Fruit fly (Drosophila melanogaster) whole organism, adult: ENCODE data around the gene witty.

Experiments
- CG11617 ChIP-seq: fragments of 200-800 bp; sonication (Bioruptor generic); optimal IDR thresholded peaks from 2 replicates; lab custom pipeline; 2017; ENCODE audit warnings: mild to moderate bottlenecking, missing biosample characterization, missing genetic modification reagents, missing genetic modification characterization
- CG12768 ChIP-seq: fragments of 200-800 bp; sonication (Bioruptor generic); optimal IDR thresholded peaks from 2 replicates; lab custom pipeline; 2017; ENCODE audit warnings: missing biosample characterization, missing genetic modification characterization, mild to moderate bottlenecking, moderate library complexity, missing genetic modification reagents
- CG14711 ChIP-seq: fragments of 200-800 bp; sonication (Bioruptor generic); optimal IDR thresholded peaks from 2 replicates; lab custom pipeline; 2018; ENCODE audit warnings: missing biosample characterization, mild to moderate bottlenecking, missing genetic modification characterization, moderate library complexity
- CG1620 ChIP-seq: fragments of 200-800 bp; sonication (Bioruptor generic); optimal IDR thresholded peaks from 2 replicates; lab custom pipeline; 2016; ENCODE audit warnings: missing biosample characterization, missing genetic modification characterization
- CG33017 ChIP-seq: fragments of 200-800 bp; sonication (Bioruptor generic); optimal IDR thresholded peaks from 2 replicates; lab custom pipeline; 2018; ENCODE audit warnings: missing biosample characterization, mild to moderate bottlenecking, missing genetic modification characterization, moderate library complexity
- CG5204 ChIP-seq: fragments of 200-800 bp; sonication (Bioruptor generic); optimal IDR thresholded peaks from 2 replicates; lab custom pipeline; 2016; ENCODE audit warnings: missing biosample characterization, missing genetic modification characterization
- CG7045 ChIP-seq: fragments of 200-800 bp; sonication (Bioruptor generic); optimal IDR thresholded peaks from 2 replicates; lab custom pipeline; 2017; ENCODE audit warnings: missing biosample characterization, mild to moderate bottlenecking, missing genetic modification characterization
- CG7101 ChIP-seq: fragments of 200-800 bp; sonication (Bioruptor generic); optimal IDR thresholded peaks from 2 replicates; lab custom pipeline; 2018; ENCODE audit warnings: missing biosample characterization, mild to moderate bottlenecking, missing genetic modification characterization, moderate library complexity
- Clk ChIP-seq: fragments of 200-800 bp; sonication (Bioruptor generic); optimal IDR thresholded peaks from 2 replicates; lab custom pipeline; 2017; ENCODE audit warnings: missing biosample characterization, missing genetic modification characterization
- Crg-1 ChIP-seq: fragments of 200-800 bp; sonication (Bioruptor generic); optimal IDR thresholded peaks from 2 replicates; lab custom pipeline; 2016; ENCODE audit warnings: missing biosample characterization, missing genetic modification characterization
- Hr96 ChIP-seq: fragments of 200-800 bp; sonication (Bioruptor generic); optimal IDR thresholded peaks from 2 replicates; lab custom pipeline; 2016; ENCODE audit warnings: missing biosample characterization, missing genetic modification characterization
- Mnt ChIP-seq: fragments of 200-800 bp; sonication (Bioruptor generic); optimal IDR thresholded peaks from 2 replicates; lab custom pipeline; 2016; ENCODE audit warnings: missing biosample characterization, mild to moderate bottlenecking, missing genetic modification characterization
- bab1 ChIP-seq: fragments of 200-800 bp; sonication (Bioruptor generic); optimal IDR thresholded peaks from 3 replicates; lab custom pipeline; 2019; ENCODE audit warnings: missing biosample characterization, mild to moderate bottlenecking, missing genetic modification characterization, moderate library complexity
- cic ChIP-seq: fragments of 200-800 bp; sonication (Bioruptor generic); optimal IDR thresholded peaks from 2 replicates; lab custom pipeline; 2017; ENCODE audit warnings: missing biosample characterization, mild to moderate bottlenecking, missing genetic modification characterization, moderate library complexity
- cnc ChIP-seq, 2 experiments: fragments of >200 bp; optimal IDR thresholded peaks; 2 replicates each; lab custom pipeline; 2017
- kay ChIP-seq: fragments of 200-800 bp; sonication (Bioruptor generic); peaks from one replicate; lab custom pipeline; 2016; ENCODE audit warnings: missing biosample characterization, missing genetic modification characterization, borderline replicate concordance
- ovo ChIP-seq: fragments of 200-800 bp; sonication (Bioruptor generic); optimal IDR thresholded peaks from 2 replicates; lab custom pipeline; 2016; ENCODE audit warnings: missing biosample characterization, missing genetic modification characterization
- pad ChIP-seq: fragments of 200-800 bp; sonication (Bioruptor generic); optimal IDR thresholded peaks from 3 replicates; lab custom pipeline; 2017; ENCODE audit warnings: missing biosample characterization, missing genetic modification characterization, mild to moderate bottlenecking, moderate library complexity, missing genetic modification reagents
- tj ChIP-seq: fragments of 200-800 bp; sonication (Bioruptor generic); optimal IDR thresholded peaks from 3 replicates; lab custom pipeline; 2017; ENCODE audit warnings: missing biosample characterization, mild to moderate bottlenecking, missing genetic modification characterization, moderate library complexity
- toe ChIP-seq: fragments of 200-800 bp; sonication (Bioruptor generic); optimal IDR thresholded peaks from 2 replicates; lab custom pipeline; 2016; ENCODE audit warnings: missing biosample characterization, missing genetic modification characterization

witty gene

DNA sequence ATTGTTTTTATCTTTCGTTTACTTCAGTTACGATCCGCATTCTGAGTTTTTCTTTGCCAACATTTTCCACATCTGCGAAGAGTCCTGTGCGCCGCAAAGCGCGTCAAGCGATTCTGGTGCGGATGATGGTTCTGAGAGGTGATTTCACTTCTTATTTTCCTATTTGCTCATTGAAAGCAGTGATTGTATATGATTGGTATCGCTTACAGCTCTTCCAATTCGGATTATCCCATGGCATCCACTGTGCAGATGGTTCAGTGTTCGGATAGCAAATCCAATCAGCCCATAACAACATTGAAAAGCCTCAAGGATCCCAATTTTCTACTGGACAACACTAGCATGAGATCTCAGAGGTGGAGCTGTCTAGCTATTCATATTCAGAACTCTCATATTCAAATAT, 33.5 kb upstream of the witty start:
- no peak for TF ChIP-seq CG14711
- TF ChIP-seq CG7101, result no peak
- no peak for TF ChIP-seq cic (GFP tag; lab: Kevin White, UChicago)
- no peak for TF ChIP-seq ovo (GFP tag; lab: Kevin White, UChicago)
- TF ChIP-seq Crg-1 (GFP tag; lab: Kevin White, UChicago), result no peak
- no peak for TF ChIP-seq Hr96 (GFP tag; lab: Kevin White, UChicago)
- TF ChIP-seq CG33017, result no peak
- TF ChIP-seq CG7045 (GFP tag; lab: Kevin White, UChicago), result no peak
- TF ChIP-seq cnc (optimal IDR thresholded peaks at IDR 0.05; lab: Kevin White, UChicago), result no peak
- no peak for TF ChIP-seq CG1620 (GFP tag; lab: Kevin White, UChicago)
- TF ChIP-seq kay (GFP tag; lab: Kevin White, UChicago), result no peak
- TF ChIP-seq CG5204 (GFP tag; lab: Kevin White, UChicago), result no peak
- TF ChIP-seq pad (GFP tag; lab: Kevin White, UChicago), result no peak
- no peak for TF ChIP-seq tj (GFP tag; lab: Kevin White, UChicago)
- no peak for TF ChIP-seq toe
- no peak for TF ChIP-seq Mnt (GFP tag; lab: Kevin White, UChicago)

DNA sequence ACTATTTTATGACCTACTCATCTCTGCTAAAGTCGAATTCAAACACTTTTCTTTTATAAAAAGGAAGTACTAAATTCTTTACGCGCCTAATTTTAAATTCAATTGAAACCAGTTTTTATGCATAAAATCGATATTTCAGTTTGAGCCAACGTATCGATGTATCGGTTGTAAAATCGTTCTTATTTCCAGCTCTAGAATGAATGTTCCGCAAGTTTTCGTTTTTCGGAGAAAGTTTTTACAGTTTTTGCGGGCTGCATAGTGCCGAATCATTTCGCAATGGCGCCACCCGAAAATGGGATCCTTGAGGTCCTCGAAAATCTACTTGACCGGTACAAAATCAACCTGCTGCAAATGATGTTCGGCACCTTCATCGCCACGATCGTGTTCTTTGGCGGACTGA, 32.7 kb upstream of the witty start, which contains the start of gene CG7840:
Gene CG7840, plus strand, starts transcription at position 178 of the 400 bp plus-strand sequence.
- no peak for TF ChIP-seq Clk (GFP tag; lab: Kevin White, UChicago)
- no peak for TF ChIP-seq CG1620 (GFP tag; lab: Kevin White, UChicago)
- TF ChIP-seq Mnt (GFP tag; lab: Kevin White, UChicago), result no peak

DNA sequence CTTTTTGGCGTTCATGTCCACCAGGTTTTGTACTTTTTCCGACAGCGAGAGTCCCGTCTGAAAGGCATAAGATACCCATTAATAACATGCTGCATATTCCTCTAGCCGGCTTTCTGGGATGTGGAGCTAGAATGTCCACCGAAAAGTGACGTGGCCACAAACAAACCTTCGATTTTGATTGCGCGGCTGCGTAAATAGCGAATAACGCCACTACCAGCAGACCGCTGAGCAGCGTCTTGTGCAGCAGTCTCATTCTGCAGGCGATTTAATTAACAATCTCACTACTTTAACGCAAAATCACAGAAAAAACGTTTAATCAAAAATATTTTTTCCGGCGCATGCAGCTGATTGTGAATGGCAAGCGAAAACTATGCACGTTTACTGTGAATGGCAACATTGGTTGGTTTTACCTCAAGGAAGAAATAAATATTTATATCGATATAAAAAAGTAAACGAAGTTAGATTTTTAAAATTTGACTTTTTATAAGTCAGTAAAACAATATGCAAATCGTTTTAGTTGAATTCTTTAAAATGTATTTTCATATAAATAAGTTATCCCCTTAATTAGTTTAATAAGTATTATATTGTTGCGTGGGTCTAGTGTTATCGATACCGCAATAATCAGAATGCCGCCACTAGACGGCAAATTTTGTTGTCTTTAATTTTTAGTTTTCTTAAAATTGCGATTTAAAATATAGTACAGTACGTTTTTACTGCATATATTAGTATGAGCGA, 30.1 kb upstream of the witty start, which contains the start of the genes Ostgamma and Mettl14:
Gene Ostgamma, minus strand, starts transcription at position 376 of the 735 bp plus-strand sequence.
Gene Mettl14, plus strand, starts transcription at position 611 of the 735 bp plus-strand sequence.
- TF ChIP-seq CG7101 (peak; percentile 39), Mnt (GFP tag; lab: Kevin White, UChicago) (peak; percentile 40), CG33017 (no peak), ovo (GFP tag; lab: Kevin White, UChicago) (no peak), CG14711 (peak; percentile 64), CG11617 (peak; percentile 20), tj (GFP tag; lab: Kevin White, UChicago) (no peak), bab1 (GFP tag; lab: Kevin White, UChicago) (peak; percentile 41), kay (GFP tag; lab: Kevin White, UChicago) (no peak), CG7045 (GFP tag; lab: Kevin White, UChicago) (no peak), pad (GFP tag; lab: Kevin White, UChicago) (no peak), CG1620 (GFP tag; lab: Kevin White, UChicago) (no peak), Hr96 (GFP tag; lab: Kevin White, UChicago) (no peak), cnc (optimal IDR thresholded peaks at IDR 0.05; lab: Kevin White, UChicago) (no peak), Clk (GFP tag; lab: Kevin White, UChicago) (no peak), toe (no peak), CG12768 (GFP tag; lab: Kevin White, UChicago) (no peak), Crg-1 (GFP tag; lab: Kevin White, UChicago) (no peak), CG5204 (GFP tag; lab: Kevin White, UChicago) (no peak), cic (GFP tag; lab: Kevin White, UChicago) (no peak)

DNA sequence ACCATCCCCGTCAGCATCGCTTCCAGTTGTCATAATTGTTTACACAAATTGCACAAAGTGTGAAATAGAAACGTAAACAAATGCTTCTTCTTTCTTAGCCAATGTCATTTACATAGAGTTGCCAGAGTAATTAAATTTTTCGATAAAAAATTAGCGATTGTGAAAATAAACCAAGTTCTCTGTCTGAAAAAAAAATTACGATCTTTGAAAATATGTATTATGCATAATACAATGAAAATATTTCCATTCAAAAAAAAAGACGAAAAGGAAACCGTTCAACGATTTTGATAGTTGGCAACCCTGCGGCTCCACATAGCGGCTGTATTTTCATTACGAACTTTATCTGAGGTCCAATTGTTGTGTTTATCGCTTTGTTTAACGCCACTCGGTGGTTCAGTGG, 27.0 kb upstream of the witty start, which contains the start of the genes CG7810 and CG7806:
Gene CG7810, minus strand, starts transcription at position 105 of the 400 bp plus-strand sequence.
Gene CG7806, plus strand, starts transcription at position 309 of the 400 bp plus-strand sequence.
- TF ChIP-seq ovo (GFP tag; lab: Kevin White, UChicago) (peak; percentile 52), Hr96 (GFP tag; lab: Kevin White, UChicago) (no peak), CG12768 (GFP tag; lab: Kevin White, UChicago) (peak; percentile 86), Crg-1 (GFP tag; lab: Kevin White, UChicago) (peak; percentile 78), CG1620 (GFP tag; lab: Kevin White, UChicago) (peak; percentile 80), cic (GFP tag; lab: Kevin White, UChicago) (peak; percentile 75), CG14711 (peak; percentile 98), tj (GFP tag; lab: Kevin White, UChicago) (peak; percentile 71), CG33017 (peak; percentile 92), kay (GFP tag; lab: Kevin White, UChicago) (no peak), CG11617 (peak; percentile 93), toe (no peak), cnc (optimal IDR thresholded peaks at IDR 0.05; lab: Kevin White, UChicago) (no peak), pad (GFP tag; lab: Kevin White, UChicago) (peak; percentile 43), CG5204 (GFP tag; lab: Kevin White, UChicago) (no peak), CG7045 (GFP tag; lab: Kevin White, UChicago) (peak; percentile 83), Clk (GFP tag; lab: Kevin White, UChicago) (peak; percentile 48), Mnt (GFP tag; lab: Kevin White, UChicago) (peak; percentile 78), CG7101 (peak; percentile 92), bab1 (GFP tag; lab: Kevin White, UChicago) (peak; percentile 91)

DNA sequence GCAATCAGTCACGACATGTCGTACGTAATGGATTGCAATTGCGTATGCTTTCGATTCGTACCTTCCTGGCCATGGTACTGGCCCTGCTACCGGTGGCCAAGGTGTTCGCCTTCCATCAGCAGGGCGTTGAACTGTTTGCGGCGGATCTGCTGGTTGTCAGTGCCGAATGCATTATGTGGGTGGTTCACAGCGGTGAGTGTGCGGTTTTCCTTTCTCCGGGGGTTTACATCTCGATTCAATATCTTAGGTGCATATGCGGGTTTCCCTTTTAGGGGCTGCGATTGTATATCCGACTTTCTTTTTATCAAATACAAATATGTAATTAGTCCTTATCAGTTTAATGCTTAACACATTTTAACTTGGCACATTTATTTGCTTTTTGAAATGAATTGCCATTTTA, 26.3 kb upstream of the witty start:
- TF ChIP-seq kay (GFP tag; lab: Kevin White, UChicago) (no peak), CG11617 (no peak), CG14711 (no peak), CG12768 (GFP tag; lab: Kevin White, UChicago) (no peak), CG5204 (GFP tag; lab: Kevin White, UChicago) (no peak)
